Worm (Caenorhabditis elegans) whole organism, L4/young adult: ENCODE data around the gene C27D6.12.

ENCODE experiments used
- W03F9.2 ChIP-seq: fragments of 150-350 bp; optimal IDR thresholded peaks from 2 replicates; lab custom pipeline; 2014; ENCODE audit warnings: missing biosample characterization, missing genetic modification characterization
- dao-5 ChIP-seq: sonication (generic microtip); optimal IDR thresholded peaks from 2 replicates; lab custom pipeline; 2016; ENCODE audit warnings: missing genotype, missing genetic modification characterization, moderate library complexity, missing compliant biosample characterization
- him-1 ChIP-seq: sonication (generic microtip); optimal IDR thresholded peaks from 2 replicates; lab custom pipeline; 2016; ENCODE audit warnings: missing genotype, missing genetic modification reagents, missing genetic modification characterization, missing compliant biosample characterization

- TF ChIP-seq dao-5 (tag; lab: Kevin White, UChicago) (no peak), him-1 (no peak), W03F9.2 (tag; lab: Kevin White, UChicago) (no peak)
Observed at ce11 chrII:5218349-5218748, 40.5 kb upstream of the C27D6.12 start.
